Fruit fly (Drosophila melanogaster): ENCODE results near the gene CG32756.

Gene CG32756

DNA sequence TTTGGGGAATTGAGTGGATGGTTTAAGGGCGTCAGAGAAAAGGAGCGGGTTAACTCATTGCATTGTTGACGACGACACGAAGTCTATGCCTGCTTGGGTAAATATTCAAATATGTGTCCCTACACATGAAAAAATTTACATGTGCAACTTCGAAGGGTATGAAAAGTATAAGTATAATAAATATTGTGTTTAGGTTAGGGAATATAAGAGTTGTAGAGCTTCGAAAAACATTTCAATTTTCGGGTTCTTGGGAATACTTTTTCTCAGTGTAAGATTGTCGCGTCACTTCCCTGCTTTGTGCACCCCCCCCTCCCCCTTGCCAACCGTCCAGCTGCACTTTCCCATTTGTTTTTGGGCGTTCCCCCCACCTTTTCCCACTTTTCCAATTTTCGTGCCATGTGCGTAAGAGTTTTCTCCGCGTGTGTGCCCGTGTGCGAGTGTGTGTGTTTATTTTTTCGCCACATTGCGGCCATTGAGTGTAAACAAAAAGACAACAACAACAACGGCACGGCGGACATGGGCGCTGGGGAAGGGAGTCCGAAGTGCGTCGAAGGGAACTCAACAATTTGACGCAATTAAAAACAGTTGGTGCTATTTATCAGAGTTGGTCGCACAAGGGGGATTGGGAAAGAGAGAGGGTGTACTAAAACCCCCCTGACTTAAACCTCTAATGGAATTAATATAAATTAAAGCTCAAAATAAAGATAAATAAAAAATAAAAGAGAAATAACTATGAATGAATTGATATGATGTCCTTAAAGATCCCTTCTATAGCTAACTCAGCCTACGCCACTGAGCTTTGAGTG, 24.6 kb downstream of the CG32756 start (continued):
- TF ChIP-seq ro (GFP tag; IDR thresholded peaks at IDR 0.05) (no peak), knrl (GFP tag; IDR thresholded peaks at IDR 0.05; ENCODE audit: partially characterized antibody) (no peak), yki (optimal IDR thresholded peaks at IDR 0.05) (no peak), dan (GFP tag; IDR thresholded peaks at IDR 0.05) (0 out of 2 replicates have a peak, but pooled peaks have one; percentile 26), Bgb (GFP tag; IDR thresholded peaks at IDR 0.05; ENCODE audit: partially characterized antibody) (no peak), tx (GFP tag; optimal IDR thresholded peaks at IDR 0.05) (no peak), CG6683 (GFP tag; optimal IDR thresholded peaks at IDR 0.05) (no peak), CG15269 (tag; optimal IDR thresholded peaks at IDR 0.05) (peak; percentile 56), gcm2 (GFP tag; optimal IDR thresholded peaks at IDR 0.05) (no peak), CG6765 (GFP tag; optimal IDR thresholded peaks at IDR 0.05) (no peak), Rfx (GFP tag; IDR thresholded peaks at IDR 0.05) (peak; percentile 44), Fer2 (tag; optimal IDR thresholded peaks at IDR 0.05) (no peak), CG9797 (GFP tag; optimal IDR thresholded peaks at IDR 0.05) (no peak), sens-2 (GFP tag; IDR thresholded peaks at IDR 0.05) (0 out of 2 replicates have a peak, but pooled peaks have one; percentile 49), crc (GFP tag; optimal IDR thresholded peaks at IDR 0.05) (no peak), CG10565 (GFP tag; optimal IDR thresholded peaks at IDR 0.05) (no peak), Sox100B (GFP tag; optimal IDR thresholded peaks at IDR 0.05) (peak; percentile 40), bcd (GFP tag; optimal IDR thresholded peaks at IDR 0.05) (peak; percentile 12), hb (GFP tag; IDR thresholded peaks at IDR 0.05; ENCODE audit: partially characterized antibody) (no peak), tna (GFP tag; IDR thresholded peaks at IDR 0.05; ENCODE audit: partially characterized antibody) (no peak), CG14710 (tag; optimal IDR thresholded peaks at IDR 0.05) (peak; percentile 45), CG42726 (GFP tag; IDR thresholded peaks at IDR 0.05; ENCODE audit: partially characterized antibody) (no peak), nerfin-1 (tag; optimal IDR thresholded peaks at IDR 0.05) (no peak), amos (GFP tag; IDR thresholded peaks at IDR 0.05; ENCODE audit: partially characterized antibody) (no peak), CG6854 (GFP tag; optimal IDR thresholded peaks at IDR 0.05) (no peak), crp (GFP tag; optimal IDR thresholded peaks at IDR 0.05) (no peak), mam (GFP tag; optimal IDR thresholded peaks at IDR 0.05) (peak; percentile 7), CG30020 (tag; optimal IDR thresholded peaks at IDR 0.05) (no peak), CG34376 (GFP tag; optimal IDR thresholded peaks at IDR 0.05) (no peak), br (optimal IDR thresholded peaks at IDR 0.05) (no peak), ab (GFP tag; optimal IDR thresholded peaks at IDR 0.05) (no peak), CG10959 (GFP tag; IDR thresholded peaks at IDR 0.05) (peak; percentile 35; the same call in 1 of the 2 replicates), CG17186 (GFP tag; optimal IDR thresholded peaks at IDR 0.05) (no peak), row (GFP tag; IDR thresholded peaks at IDR 0.05) (peak; percentile 62), CG14667 (GFP tag; IDR thresholded peaks at IDR 0.05) (peak; percentile 45; the same call in 1 of the 2 replicates), CkIIα-i1 (GFP tag; IDR thresholded peaks at IDR 0.05) (no peak), CG6654 (GFP tag; optimal IDR thresholded peaks at IDR 0.05) (no peak), luna (GFP tag; optimal IDR thresholded peaks at IDR 0.05) (no peak), bigmax (GFP tag; optimal IDR thresholded peaks at IDR 0.05) (no peak), CG12769 (tag; optimal IDR thresholded peaks at IDR 0.05) (peak; percentile 3), CG7987 (GFP tag; optimal IDR thresholded peaks at IDR 0.05) (no peak), CG9609 (GFP tag; optimal IDR thresholded peaks at IDR 0.05) (no peak), CG33557 (GFP tag; optimal IDR thresholded peaks at IDR 0.05) (peak; percentile 11), peb (GFP tag; IDR thresholded peaks at IDR 0.05) (no peak), CG11695 (GFP tag; IDR thresholded peaks at IDR 0.05) (no peak; the same call in 2 of the 3 replicates), BtbVII (GFP tag; optimal IDR thresholded peaks at IDR 0.05) (no peak), CG34224 (GFP tag; IDR thresholded peaks at IDR 0.05; ENCODE audit: partially characterized antibody) (no peak), CG12299 (tag; optimal IDR thresholded peaks at IDR 0.05) (no peak), hth (optimal IDR thresholded peaks at IDR 0.05) (no peak)
